Worm (Caenorhabditis elegans): ENCODE measurements around the gene srt-41.

DNA sequence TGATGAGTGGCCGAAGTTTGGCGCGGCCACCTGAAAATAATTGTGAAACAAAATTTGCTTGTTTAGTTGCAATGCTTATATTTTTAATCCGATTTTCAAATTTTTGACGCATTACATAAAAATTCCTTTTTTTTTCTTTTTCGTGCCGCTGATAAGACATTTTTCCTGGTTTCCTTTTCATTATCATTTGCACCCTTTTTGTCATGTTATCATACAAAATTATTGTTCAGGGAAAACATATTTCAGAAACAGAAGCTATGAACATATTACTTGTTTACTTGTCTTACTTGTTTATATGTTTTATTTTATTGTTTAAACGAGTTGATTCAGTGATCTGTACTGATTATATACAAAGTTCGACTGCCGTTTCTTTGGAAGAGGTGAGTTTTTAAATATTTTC lies 42.3 kb downstream of the srt-41 start, which contains the start of gene clec-205:
- no peak for TF ChIP-seq him-1 (tag; optimal IDR thresholded peaks at IDR 0.05)
- no peak for TF ChIP-seq W03F9.2 (tag; optimal IDR thresholded peaks at IDR 0.05)
- TF ChIP-seq dao-5 (tag; optimal IDR thresholded peaks at IDR 0.05): no peak

Measured in whole organism, L4/young adult.